Worm (Caenorhabditis elegans): ENCODE results near the gene mpz-4.
A peak's percentile ranks its signal among the peaks of the same experiment; 100 is the strongest.

mpz-4 gene

ce11 chrIV:4821054-4821453 lies 6.1 kb downstream of the mpz-4 start, which contains the start of gene H06H21.8:
H06H21.8 (minus strand) TSS chrIV:4821131.
- no peak for TF ChIP-seq mxl-2 (GFP tag; conservative IDR thresholded peaks at IDR 0.05)
- no peak for TF ChIP-seq tag-97 (GFP tag; IDR thresholded peaks at IDR 0.05)
- peak; percentile 72; the same call in 1 of the 2 replicates for TF ChIP-seq tra-1 (GFP tag; IDR thresholded peaks at IDR 0.05)
- peak; percentile 29 for TF ChIP-seq nhr-48 (tag; optimal IDR thresholded peaks at IDR 0.05)
- no peak for TF ChIP-seq egl-43 (GFP tag; IDR thresholded peaks at IDR 0.05)
- no peak for TF ChIP-seq ZK337.2 (GFP tag; IDR thresholded peaks at IDR 0.05)
- TF ChIP-seq nhr-6 (tag; optimal IDR thresholded peaks at IDR 0.05), result no peak
- TF ChIP-seq attf-4 (tag; optimal IDR thresholded peaks at IDR 0.05), result no peak
- no peak for TF ChIP-seq spr-3 (GFP tag; optimal IDR thresholded peaks at IDR 0.05)
- no peak for TF ChIP-seq jun-1 (tag; optimal IDR thresholded peaks at IDR 0.05)
- no peak for TF ChIP-seq D1046.2 (GFP tag; IDR thresholded peaks at IDR 0.05)
- TF ChIP-seq gei-8 (GFP tag; optimal IDR thresholded peaks at IDR 0.05), result no peak
- TF ChIP-seq mep-1 (tag; optimal IDR thresholded peaks at IDR 0.05), result no peak
- no peak for TF ChIP-seq ceh-20 (GFP tag; IDR thresholded peaks at IDR 0.05)
- peak; percentile 94 for TF ChIP-seq dmd-6 (GFP tag; IDR thresholded peaks at IDR 0.05)
- TF ChIP-seq php-3 (GFP tag; IDR thresholded peaks at IDR 0.05), result 0 out of 2 replicates have a peak, but pooled peaks have one; percentile 37
- TF ChIP-seq Y5F2A.4 (GFP tag; optimal IDR thresholded peaks at IDR 0.05), result no peak
- no peak for TF ChIP-seq hif-1 (tag; optimal IDR thresholded peaks at IDR 0.05)
- TF ChIP-seq daf-16 (GFP tag; optimal IDR thresholded peaks at IDR 0.05), result no peak
- peak; percentile 70 for TF ChIP-seq daf-16 (tag; optimal IDR thresholded peaks at IDR 0.05)
- no peak for TF ChIP-seq sdz-12 (GFP tag; optimal IDR thresholded peaks at IDR 0.05)
- TF ChIP-seq nhr-237 (tag; optimal IDR thresholded peaks at IDR 0.05), result no peak
- no peak for TF ChIP-seq lsy-2 (tag; optimal IDR thresholded peaks at IDR 0.05)
- TF ChIP-seq lin-13 (GFP tag; optimal IDR thresholded peaks at IDR 0.05), result no peak
- no peak for TF ChIP-seq fkh-10 (GFP tag; optimal IDR thresholded peaks at IDR 0.05)
- no peak for TF ChIP-seq nhr-11 (tag; optimal IDR thresholded peaks at IDR 0.05)
- no peak for TF ChIP-seq T20F7.1 (GFP tag; optimal IDR thresholded peaks at IDR 0.05)
- TF ChIP-seq lir-3 (tag; optimal IDR thresholded peaks at IDR 0.05), result no peak
- peak; percentile 72 for TF ChIP-seq nhr-28 (tag; optimal IDR thresholded peaks at IDR 0.05)
- TF ChIP-seq nhr-76 (tag; optimal IDR thresholded peaks at IDR 0.05), result no peak
- no peak for TF ChIP-seq F10B5.3 (tag; optimal IDR thresholded peaks at IDR 0.05)
- TF ChIP-seq snpc-4 (tag; optimal IDR thresholded peaks at IDR 0.05), result no peak
- no peak for TF ChIP-seq F44E2.7 (GFP tag; IDR thresholded peaks at IDR 0.05)
- TF ChIP-seq F49E8.2 (tag; optimal IDR thresholded peaks at IDR 0.05; ENCODE audit: borderline replicate concordance), result no peak
- TF ChIP-seq hlh-11 (tag; optimal IDR thresholded peaks at IDR 0.05), result peak; percentile 70
- TF ChIP-seq nhr-77 (tag; optimal IDR thresholded peaks at IDR 0.05), result no peak
- no peak for TF ChIP-seq zfp-2 (tag; optimal IDR thresholded peaks at IDR 0.05)
- TF ChIP-seq saeg-2 (GFP tag; IDR thresholded peaks at IDR 0.05), result no peak
- no peak for TF ChIP-seq zip-2 (tag; optimal IDR thresholded peaks at IDR 0.05)
- TF ChIP-seq lim-7 (GFP tag; IDR thresholded peaks at IDR 0.05), result no peak
- no peak for TF ChIP-seq spr-1 (tag; optimal IDR thresholded peaks at IDR 0.05)
- no peak for TF ChIP-seq egl-27 (tag; optimal IDR thresholded peaks at IDR 0.05)
- no peak for TF ChIP-seq nhr-42 (GFP tag; IDR thresholded peaks at IDR 0.05)
- TF ChIP-seq nhr-25 (tag; optimal IDR thresholded peaks at IDR 0.05; ENCODE audit: borderline replicate concordance, insufficient read depth), result no peak
- peak; percentile 56 for TF ChIP-seq aha-1 (tag)
- no peak for TF ChIP-seq dpl-1 (GFP tag; optimal IDR thresholded peaks at IDR 0.05)
- TF ChIP-seq mxl-3 (GFP tag; optimal IDR thresholded peaks at IDR 0.05), result no peak
- TF ChIP-seq madf-9 (GFP tag; conservative IDR thresholded peaks at IDR 0.05), result no peak
- no peak for TF ChIP-seq F37D6.2 (tag; optimal IDR thresholded peaks at IDR 0.05)
- TF ChIP-seq unc-62 (GFP tag; optimal IDR thresholded peaks at IDR 0.05 in 1 of 2), result no peak
- no peak for TF ChIP-seq unc-62 (tag; optimal IDR thresholded peaks at IDR 0.05)
- TF ChIP-seq lin-1 (GFP tag; IDR thresholded peaks at IDR 0.05), result no peak
- no peak for TF ChIP-seq daf-12 (tag; optimal IDR thresholded peaks at IDR 0.05)
- no peak for TF ChIP-seq F26F4.8 (GFP tag; conservative IDR thresholded peaks at IDR 0.05)
